Fruit fly (Drosophila melanogaster) whole organism, prepupa: ENCODE measurements around the gene santa-maria.
A peak's percentile ranks its signal among the peaks of the same experiment; 100 is the strongest.

Experiments
- Blimp-1 ChIP-seq: fragments of 200-800 bp; sonication (Bioruptor generic); optimal IDR thresholded peaks from 3 replicates; lab custom pipeline; 2017; ENCODE audit warnings: missing biosample characterization, missing genetic modification characterization, mild to moderate bottlenecking, moderate library complexity, missing genetic modification reagents
- CG10631 ChIP-seq: fragments of 200-800 bp; sonication (Bioruptor generic); optimal IDR thresholded peaks from 2 replicates; lab custom pipeline; 2016; ENCODE audit warnings: missing biosample characterization, missing genetic modification characterization
- CG11902 ChIP-seq: fragments of 200-800 bp; sonication (Bioruptor generic); optimal IDR thresholded peaks from 3 replicates; lab custom pipeline; 2016; ENCODE audit warnings: missing biosample characterization, missing genetic modification characterization
- CG15336 ChIP-seq: fragments of 200-800 bp; sonication (Bioruptor generic); IDR thresholded peaks from 2 replicates; pipeline ENCODE4 v1.3.6; 2022; ENCODE audit warnings: missing biosample characterization, missing genetic modification characterization
- CG1621 ChIP-seq: fragments of 200-800 bp; sonication (Bioruptor generic); optimal IDR thresholded peaks from 3 replicates; lab custom pipeline; 2018; ENCODE audit warnings: missing biosample characterization, mild to moderate bottlenecking, missing genetic modification characterization
- CG16779 ChIP-seq: fragments of 200-800 bp; sonication (Bioruptor generic); optimal IDR thresholded peaks from 3 replicates; lab custom pipeline; 2017; ENCODE audit warnings: missing biosample characterization, mild to moderate bottlenecking, missing genetic modification characterization
- CG3032 ChIP-seq: fragments of 200-800 bp; optimal IDR thresholded peaks from 2 replicates; lab custom pipeline; 2019; ENCODE audit warnings: missing biosample characterization, mild to moderate bottlenecking, missing genetic modification characterization, moderate library complexity
- CG32006 ChIP-seq: fragments of 200-800 bp; sonication (Bioruptor generic); optimal IDR thresholded peaks from 3 replicates; lab custom pipeline; 2017; ENCODE audit warnings: missing biosample characterization, mild to moderate bottlenecking, missing genetic modification characterization
- CG34406 ChIP-seq: fragments of 200-800 bp; sonication (Bioruptor generic); optimal IDR thresholded peaks from 3 replicates; lab custom pipeline; 2016; ENCODE audit warnings: missing biosample characterization, missing genetic modification characterization
- CG3919 ChIP-seq: fragments of 200-800 bp; sonication (Bioruptor generic); optimal IDR thresholded peaks from 3 replicates; lab custom pipeline; 2016; ENCODE audit warnings: missing biosample characterization, missing genetic modification characterization
- CG4318 ChIP-seq: fragments of 200-800 bp; sonication (Bioruptor generic); optimal IDR thresholded peaks from 3 replicates; lab custom pipeline; 2017; ENCODE audit warnings: missing biosample characterization, mild to moderate bottlenecking, missing genetic modification characterization
- CG6163 ChIP-seq: fragments of 200-800 bp; sonication (Bioruptor generic); IDR thresholded peaks from 3 replicates; pipeline ENCODE4 v1.3.6; 2022; ENCODE audit warnings: missing biosample characterization, missing genetic modification characterization
- CG6276 ChIP-seq: fragments of 200-800 bp; sonication (Bioruptor generic); optimal IDR thresholded peaks from 2 replicates; lab custom pipeline; 2017; ENCODE audit warnings: missing biosample characterization, mild to moderate bottlenecking, missing genetic modification characterization
- CG6792 ChIP-seq: fragments of 200-800 bp; sonication (Bioruptor generic); optimal IDR thresholded peaks from 3 replicates; lab custom pipeline; 2016; ENCODE audit warnings: missing biosample characterization, missing genetic modification characterization
- CG6854 ChIP-seq: fragments of 200-800 bp; sonication (Bioruptor generic); optimal IDR thresholded peaks from 2 replicates; lab custom pipeline; 2017; ENCODE audit warnings: missing biosample characterization, mild to moderate bottlenecking, missing genetic modification characterization
- CG7368 ChIP-seq: fragments of 200-800 bp; sonication (Bioruptor generic); optimal IDR thresholded peaks from 3 replicates; lab custom pipeline; 2016; ENCODE audit warnings: missing biosample characterization, missing genetic modification characterization
- CG8119 ChIP-seq: fragments of 200-800 bp; sonication (Bioruptor generic); IDR thresholded peaks from 3 replicates; pipeline ENCODE4 v1.3.6; 2022; ENCODE audit warnings: missing biosample characterization, missing genetic modification characterization
- CG8319 ChIP-seq: fragments of 200-800 bp; sonication (Bioruptor generic); optimal IDR thresholded peaks from 3 replicates; lab custom pipeline; 2016; ENCODE audit warnings: missing biosample characterization, missing genetic modification characterization
- CG8632 ChIP-seq: fragments of 200-800 bp; sonication (Bioruptor generic); optimal IDR thresholded peaks from 3 replicates; lab custom pipeline; 2016; ENCODE audit warnings: missing biosample characterization, missing genetic modification characterization
- CG9139 ChIP-seq: fragments of 200-800 bp; sonication (Bioruptor generic); optimal IDR thresholded peaks from 3 replicates; lab custom pipeline; 2017; ENCODE audit warnings: missing biosample characterization, mild to moderate bottlenecking, missing genetic modification characterization
- Eip75B ChIP-seq: fragments of 200-800 bp; sonication (Bioruptor generic); optimal IDR thresholded peaks from 3 replicates; lab custom pipeline; 2016; ENCODE audit warnings: missing biosample characterization, missing genetic modification characterization
- Eip78C ChIP-seq: fragments of 200-800 bp; sonication (Bioruptor generic); peaks from one replicate; lab custom pipeline; 2016; ENCODE audit warnings: missing biosample characterization, missing genetic modification characterization
- Eip93F ChIP-seq: fragments of 200-800 bp; sonication (Bioruptor generic); optimal IDR thresholded peaks from 2 replicates; lab custom pipeline; 2016; ENCODE audit warnings: missing biosample characterization, mild to moderate bottlenecking, missing genetic modification characterization
- Ets21C ChIP-seq: fragments of 200-800 bp; sonication (Bioruptor generic); optimal IDR thresholded peaks from 3 replicates; lab custom pipeline; 2016; ENCODE audit warnings: missing biosample characterization, missing genetic modification characterization
- Ets96B ChIP-seq: fragments of 200-800 bp; optimal IDR thresholded peaks from 2 replicates; lab custom pipeline; 2019; ENCODE audit warnings: missing biosample characterization, mild to moderate bottlenecking, missing genetic modification characterization, moderate library complexity
- Gug ChIP-seq: fragments of 200-800 bp; sonication (Bioruptor generic); IDR thresholded peaks from 2 replicates; pipeline ENCODE4 v1.3.6; 2022; ENCODE audit warnings: missing biosample characterization, missing genetic modification characterization
- Hr4 ChIP-seq: fragments of 200-800 bp; sonication (Bioruptor generic); optimal IDR thresholded peaks from 3 replicates; lab custom pipeline; 2016; ENCODE audit warnings: missing biosample characterization, missing genetic modification characterization
- Lpt ChIP-seq: fragments of 200-800 bp; sonication (Bioruptor generic); optimal IDR thresholded peaks from 3 replicates; lab custom pipeline; 2016; ENCODE audit warnings: missing biosample characterization, missing genetic modification characterization
- Sox14 ChIP-seq: fragments of 200-800 bp; sonication (Bioruptor generic); optimal IDR thresholded peaks from 3 replicates; lab custom pipeline; 2016; ENCODE audit warnings: missing biosample characterization, missing genetic modification characterization
- Sox15 ChIP-seq: fragments of 200-800 bp; sonication (Bioruptor generic); optimal IDR thresholded peaks from 3 replicates; lab custom pipeline; 2016; ENCODE audit warnings: missing biosample characterization, missing genetic modification characterization
- achi ChIP-seq: fragments of 200-800 bp; sonication (Bioruptor generic); optimal IDR thresholded peaks from 3 replicates; lab custom pipeline; 2016; ENCODE audit warnings: missing biosample characterization, missing genetic modification characterization
- cyc ChIP-seq: fragments of 200-800 bp; sonication (Bioruptor generic); optimal IDR thresholded peaks from 3 replicates; lab custom pipeline; 2016; ENCODE audit warnings: missing biosample characterization, missing genetic modification characterization
- dac ChIP-seq: fragments of 200-800 bp; sonication (Bioruptor generic); optimal IDR thresholded peaks from 2 replicates; lab custom pipeline; 2017; ENCODE audit warnings: missing biosample characterization, mild to moderate bottlenecking, missing genetic modification characterization
- dsx ChIP-seq: fragments of 200-800 bp; optimal IDR thresholded peaks from 3 replicates; lab custom pipeline; 2019; ENCODE audit warnings: missing biosample characterization, mild to moderate bottlenecking, missing genetic modification characterization, moderate library complexity; ENCODE audit not compliant: poor library complexity, severe bottlenecking
- esn ChIP-seq: fragments of 200-800 bp; sonication (Bioruptor generic); optimal IDR thresholded peaks from 2 replicates; lab custom pipeline; 2016; ENCODE audit warnings: missing biosample characterization, mild to moderate bottlenecking, missing genetic modification characterization, moderate library complexity
- fd59A ChIP-seq: fragments of 200-800 bp; sonication (Bioruptor generic); optimal IDR thresholded peaks from 2 replicates; lab custom pipeline; 2017; ENCODE audit warnings: missing biosample characterization, mild to moderate bottlenecking, missing genetic modification characterization, missing genetic modification reagents
- lz ChIP-seq: fragments of 200-800 bp; sonication (Bioruptor generic); optimal IDR thresholded peaks from 3 replicates; lab custom pipeline; 2016; ENCODE audit warnings: missing biosample characterization, missing genetic modification characterization
- net ChIP-seq: fragments of 200-800 bp; sonication (Bioruptor generic); optimal IDR thresholded peaks from 3 replicates; lab custom pipeline; 2016; ENCODE audit warnings: missing biosample characterization, missing genetic modification characterization
- spab ChIP-seq: fragments of 200-800 bp; sonication (Bioruptor generic); optimal IDR thresholded peaks from 2 replicates; lab custom pipeline; 2017; ENCODE audit warnings: missing biosample characterization, mild to moderate bottlenecking, missing genetic modification characterization, missing genetic modification reagents
- ss ChIP-seq, 2 experiments: fragments of 200-800 bp; sonication (Bioruptor generic); optimal IDR thresholded peaks; 2 replicates in 1 of 2; 3 replicates in 1 of 2; lab custom pipeline; 2017 to 2018; ENCODE audit warnings: mild to moderate bottlenecking in 2 of 2, missing biosample characterization in 2 of 2, missing genetic modification characterization in 2 of 2, moderate library complexity in 1 of 2
- svp ChIP-seq: fragments of 200-800 bp; sonication (Bioruptor generic); peaks from one replicate; lab custom pipeline; 2016; ENCODE audit warnings: missing biosample characterization, missing genetic modification characterization
- topi ChIP-seq: fragments of 200-800 bp; sonication (Bioruptor generic); optimal IDR thresholded peaks from 3 replicates; lab custom pipeline; 2016; ENCODE audit warnings: missing biosample characterization, missing genetic modification characterization
- vri ChIP-seq: fragments of 200-800 bp; sonication (Bioruptor generic); optimal IDR thresholded peaks from 3 replicates; lab custom pipeline; 2016; ENCODE audit warnings: missing biosample characterization, mild to moderate bottlenecking, missing genetic modification characterization

Gene santa-maria

DNA sequence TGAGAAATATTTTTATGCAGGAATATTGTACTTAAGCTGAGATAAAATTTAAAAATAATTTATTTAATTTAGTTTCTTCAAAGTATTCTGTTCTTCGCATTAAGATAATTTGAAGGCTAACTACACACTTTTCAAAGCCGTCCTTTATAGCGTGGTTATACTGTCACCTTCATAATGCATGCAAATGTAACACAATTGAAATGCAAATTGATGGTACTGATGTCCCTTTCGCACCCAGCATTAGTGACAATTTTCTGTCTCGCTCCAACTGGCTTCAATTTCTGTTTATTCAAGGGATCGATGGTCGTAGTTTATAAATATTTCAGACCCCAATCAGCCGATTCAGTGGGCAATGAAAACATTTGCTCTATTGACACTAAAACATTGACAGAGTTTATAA lies 12.5 kb downstream of the santa-maria start:
- TF ChIP-seq CG34406 (GFP tag; lab: Kevin White, UChicago) = no peak
- no peak for TF ChIP-seq dsx
- TF ChIP-seq CG8119 (GFP tag; lab: Robert Waterston, UW) = peak; percentile 34; the same call in 1 of the 3 replicates
- no peak for TF ChIP-seq Eip75B (GFP tag; lab: Kevin White, UChicago)
- no peak for TF ChIP-seq achi
- TF ChIP-seq esn (GFP tag; lab: Kevin White, UChicago) = peak; percentile 8
- no peak for TF ChIP-seq Blimp-1
- no peak for TF ChIP-seq Eip93F (GFP tag; lab: Kevin White, UChicago)
- TF ChIP-seq Eip78C (GFP tag; lab: Kevin White, UChicago) = peak; percentile 43
- TF ChIP-seq CG32006 = peak; percentile 19
- TF ChIP-seq fd59A (GFP tag; lab: Kevin White, UChicago) = no peak
- no peak for TF ChIP-seq topi (GFP tag; lab: Kevin White, UChicago)
- TF ChIP-seq CG4318 (GFP tag; lab: Kevin White, UChicago) = no peak
- 0 out of 2 replicates have a peak, but pooled peaks have one; percentile 16 for TF ChIP-seq CG15336 (GFP tag; lab: Robert Waterston, UW)
- no peak for TF ChIP-seq Lpt
- TF ChIP-seq CG11902 = no peak

DNA sequence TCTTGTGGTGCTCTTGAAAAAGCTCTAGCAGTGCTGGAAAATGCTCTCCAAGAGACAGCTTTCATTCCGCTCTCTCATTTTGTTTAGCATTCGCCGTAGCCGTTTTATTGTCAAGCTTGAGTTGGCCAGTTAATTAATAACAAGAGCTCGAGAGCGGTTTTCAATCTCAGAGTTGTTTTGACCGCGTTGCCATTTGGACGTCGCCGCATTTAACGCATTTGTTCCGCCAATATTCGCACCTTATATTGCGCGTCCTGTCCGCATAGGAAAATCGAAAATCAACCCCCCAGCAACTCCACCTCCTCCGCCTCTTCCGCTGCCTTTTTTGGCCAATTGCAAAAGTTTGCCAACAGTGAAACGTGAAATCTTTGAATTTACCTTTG lies 13.7 kb downstream of the santa-maria start, which contains the start of gene CG5973:
Gene CG5973, plus strand, starts transcription at position 168 of the 383 bp plus-strand sequence.
- TF ChIP-seq CG32006 = peak; percentile 43
- no peak for TF ChIP-seq CG4318 (GFP tag; lab: Kevin White, UChicago)
- peak; percentile 47 for TF ChIP-seq CG9139 (GFP tag; lab: Kevin White, UChicago)
- TF ChIP-seq CG8319 = no peak
- TF ChIP-seq Ets96B = no peak
- TF ChIP-seq CG3919 (GFP tag; lab: Kevin White, UChicago) = peak; percentile 15
- TF ChIP-seq CG6276 (GFP tag; lab: Kevin White, UChicago) = peak; percentile 18
- peak; percentile 17 for TF ChIP-seq svp (GFP tag; lab: Kevin White, UChicago)
- peak; percentile 2 for TF ChIP-seq dsx
- TF ChIP-seq esn (GFP tag; lab: Kevin White, UChicago) = no peak
- TF ChIP-seq Eip78C (GFP tag; lab: Kevin White, UChicago) = peak; percentile 26
- TF ChIP-seq CG10631 = no peak
- no peak for TF ChIP-seq dac (GFP tag; lab: Kevin White, UChicago)
- TF ChIP-seq Eip75B (GFP tag; lab: Kevin White, UChicago) = peak; percentile 1
- TF ChIP-seq CG1621 (tag; lab: Kevin White, UChicago) = peak; percentile 15
- TF ChIP-seq CG6163 (GFP tag; lab: Robert Waterston, UW) = 0 out of 3 replicates have a peak, but pooled peaks have one; percentile 33
- TF ChIP-seq CG6854 (GFP tag; lab: Kevin White, UChicago) = peak; percentile 23
- peak; percentile 13 for TF ChIP-seq CG16779
- TF ChIP-seq CG8119 (GFP tag; lab: Robert Waterston, UW) = peak; percentile 37; the same call in 1 of the 3 replicates
- TF ChIP-seq net = peak; percentile 12
- TF ChIP-seq Hr4 (GFP tag; lab: Kevin White, UChicago) = no peak

DNA sequence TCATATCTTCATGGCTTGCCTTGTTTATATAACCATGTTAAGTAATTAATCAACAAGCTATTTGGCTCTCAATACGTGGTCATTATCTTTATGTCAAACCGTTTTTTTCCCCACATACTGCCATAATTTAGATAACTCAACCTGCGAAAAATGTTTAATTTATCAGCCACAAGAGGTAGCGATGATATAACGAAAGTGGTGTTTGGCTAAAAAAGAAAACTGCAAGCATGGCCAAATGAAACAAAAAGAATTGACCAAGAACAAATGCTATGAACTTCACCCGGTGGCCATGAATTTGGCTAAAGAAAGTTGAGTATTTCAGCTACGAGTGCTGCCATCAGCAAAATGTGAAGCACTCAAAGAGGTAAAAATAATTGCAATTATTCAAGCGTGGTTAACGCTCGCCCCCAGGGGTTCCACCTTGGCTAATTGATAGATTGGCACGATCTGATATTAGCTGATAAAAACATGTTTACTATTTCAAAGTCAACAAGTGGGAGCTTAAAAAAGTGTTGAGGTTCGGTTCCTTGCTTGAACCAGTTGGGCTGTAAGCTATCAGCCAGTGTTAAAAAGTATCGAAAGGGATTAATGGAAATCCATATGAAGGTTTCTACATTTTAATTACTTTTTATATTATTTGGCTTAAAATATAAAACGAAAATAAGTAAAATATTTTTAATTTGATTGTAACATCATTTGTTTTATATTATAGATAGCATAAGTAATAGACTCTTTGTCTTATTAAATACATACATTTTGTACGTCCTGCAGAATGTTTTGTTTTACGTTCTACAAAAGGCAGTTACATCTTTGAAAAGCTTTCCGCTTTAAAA lies 14.3 kb downstream of the santa-maria start:
- TF ChIP-seq fd59A (GFP tag; lab: Kevin White, UChicago) (no peak), CG6276 (GFP tag; lab: Kevin White, UChicago) (no peak), vri (GFP tag; lab: Kevin White, UChicago) (peak; percentile 86), CG4318 (GFP tag; lab: Kevin White, UChicago) (no peak), Hr4 (GFP tag; lab: Kevin White, UChicago) (no peak), spab (no peak), Ets21C (no peak), Sox15 (GFP tag; lab: Kevin White, UChicago) (no peak), CG15336 (GFP tag; lab: Robert Waterston, UW) (no peak), CG6792 (GFP tag; lab: Kevin White, UChicago) (no peak), Sox14 (GFP tag; lab: Kevin White, UChicago) (no peak), CG11902 (no peak), dac (GFP tag; lab: Kevin White, UChicago) (no peak), CG3032 (tag; lab: Kevin White, UChicago) (no peak), CG8632 (GFP tag; lab: Kevin White, UChicago) (peak; percentile 7), ss (GFP tag; optimal IDR thresholded peaks at IDR 0.05; lab: Kevin White, UChicago) (peak in 1 of 2 experiments; percentile 3), CG9139 (GFP tag; lab: Kevin White, UChicago) (no peak), esn (GFP tag; lab: Kevin White, UChicago) (no peak), net (no peak), dsx (no peak), Gug (GFP tag; lab: Robert Waterston, UW) (no peak), CG32006 (no peak), lz (GFP tag; lab: Kevin White, UChicago) (no peak), CG6163 (GFP tag; lab: Robert Waterston, UW) (peak; percentile 42; the same call in 2 of the 3 replicates), cyc (no peak), CG1621 (tag; lab: Kevin White, UChicago) (no peak), CG7368 (GFP tag; lab: Kevin White, UChicago) (peak; percentile 43), CG8119 (GFP tag; lab: Robert Waterston, UW) (no peak)
